Fruit fly (Drosophila melanogaster): ENCODE results near the gene Acsx1R.

dm6 chr3R:19812472-19812871 lies 35.4 kb upstream of the Acsx1R start:
- TF ChIP-seq CG8290 (GFP tag; optimal IDR thresholded peaks at IDR 0.05) (no peak), CG8290 (tag; optimal IDR thresholded peaks at IDR 0.05) (no peak), otp (GFP tag; IDR thresholded peaks at IDR 0.05) (no peak), ind (GFP tag; optimal IDR thresholded peaks at IDR 0.05) (no peak), PHDP (tag; optimal IDR thresholded peaks at IDR 0.05) (no peak), CG17361 (GFP tag; IDR thresholded peaks at IDR 0.05) (no peak), eyg (GFP tag; optimal IDR thresholded peaks at IDR 0.05) (no peak)

Data from whole organism, embryonic.